Fruit fly (Drosophila melanogaster): ENCODE results near the gene Mlc2.

DNA sequence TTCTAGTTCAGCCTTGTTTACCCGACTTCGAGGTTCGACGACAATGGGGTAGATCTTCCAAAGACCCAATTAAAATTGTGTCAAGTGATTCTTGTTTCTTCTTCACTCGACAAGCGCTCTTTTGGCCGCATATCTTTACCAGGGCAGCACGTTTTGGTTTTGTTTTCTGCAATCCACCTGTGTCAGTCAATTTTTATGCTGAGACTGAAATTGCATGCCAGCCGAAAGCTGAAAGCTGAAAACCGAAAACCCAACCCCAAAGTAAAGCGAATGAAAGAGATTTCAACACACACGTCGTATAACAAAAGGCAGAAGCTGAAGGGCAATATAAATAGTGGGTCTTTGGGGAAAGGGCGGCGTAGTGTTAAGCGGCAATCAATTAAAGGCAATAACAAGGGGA is 15.0 kb upstream of the Mlc2 start:
- TF ChIP-seq CG15710 (tag; optimal IDR thresholded peaks at IDR 0.05), result no peak
- no peak for TF ChIP-seq CG10348 (GFP tag; IDR thresholded peaks at IDR 0.05)
- TF ChIP-seq rn (GFP tag; IDR thresholded peaks at IDR 0.05), result no peak
- no peak for TF ChIP-seq fd96Ca (GFP tag; IDR thresholded peaks at IDR 0.05)
- TF ChIP-seq CG17806 (tag; optimal IDR thresholded peaks at IDR 0.05), result no peak
- no peak for TF ChIP-seq Pif1A (GFP tag; optimal IDR thresholded peaks at IDR 0.05)
- TF ChIP-seq CG9948 (tag; optimal IDR thresholded peaks at IDR 0.05), result no peak
- no peak for TF ChIP-seq EcR (GFP tag; optimal IDR thresholded peaks at IDR 0.05)
- TF ChIP-seq Ets98B (GFP tag; IDR thresholded peaks at IDR 0.05), result no peak
- no peak for TF ChIP-seq CG32121 (GFP tag; IDR thresholded peaks at IDR 0.05)
- no peak for TF ChIP-seq CG8159 (tag; optimal IDR thresholded peaks at IDR 0.05)
- TF ChIP-seq Pif1B (GFP tag; optimal IDR thresholded peaks at IDR 0.05), result no peak

All from whole organism, pupa.